Fruit fly (Drosophila melanogaster) whole organism, embryonic: ENCODE measurements around the gene mus302.
A peak's percentile ranks its signal among the peaks of the same experiment; 100 is the strongest.

Experiments used
- ATbp ChIP-seq: fragments of 200-800 bp; sonication (Bioruptor generic); optimal IDR thresholded peaks from 2 replicates; lab custom pipeline; 2017; ENCODE audit warnings: missing biosample characterization, mild to moderate bottlenecking, missing genetic modification characterization, missing genetic modification reagents
- Atf6 ChIP-seq: fragments of 200-800 bp; sonication (Bioruptor generic); IDR thresholded peaks from 2 replicates; pipeline ENCODE4 v1.3.6; 2022; ENCODE audit warnings: missing biosample characterization, missing genetic modification characterization
- CG11085 ChIP-seq: fragments of 200-800 bp; sonication (Bioruptor generic); IDR thresholded peaks from 2 replicates; pipeline ENCODE4 v1.3.6; 2022; ENCODE audit warnings: missing biosample characterization, missing genetic modification characterization
- CG11560 ChIP-seq: fragments of 200-800 bp; sonication (Bioruptor generic); IDR thresholded peaks from 3 replicates; pipeline ENCODE4 v1.3.6; 2022; ENCODE audit warnings: missing biosample characterization, missing genetic modification characterization
- CG13296 ChIP-seq: fragments of 200-800 bp; sonication (Bioruptor generic); optimal IDR thresholded peaks from 3 replicates; lab custom pipeline; 2018; ENCODE audit warnings: missing biosample characterization, mild to moderate bottlenecking, missing genetic modification characterization
- CG13624 ChIP-seq: fragments of 200-800 bp; sonication (Bioruptor generic); optimal IDR thresholded peaks from 2 replicates; lab custom pipeline; 2016; ENCODE audit warnings: missing biosample characterization, missing genetic modification characterization
- CG15269 ChIP-seq: fragments of 200-800 bp; sonication (Bioruptor generic); optimal IDR thresholded peaks from 2 replicates; lab custom pipeline; 2018; ENCODE audit warnings: missing biosample characterization, mild to moderate bottlenecking, missing genetic modification characterization, moderate library complexity
- CG17802 ChIP-seq: fragments of 200-800 bp; sonication (Bioruptor generic); optimal IDR thresholded peaks from 2 replicates; lab custom pipeline; 2018; ENCODE audit warnings: missing biosample characterization, mild to moderate bottlenecking, missing genetic modification characterization, moderate library complexity
- CG3065 ChIP-seq: fragments of 200-800 bp; sonication (Bioruptor generic); optimal IDR thresholded peaks from 2 replicates; lab custom pipeline; 2016; ENCODE audit warnings: missing biosample characterization, missing genetic modification characterization
- CG31388 ChIP-seq: fragments of 200-800 bp; sonication (Bioruptor generic); optimal IDR thresholded peaks from 2 replicates; lab custom pipeline; 2016; ENCODE audit warnings: missing biosample characterization, missing genetic modification characterization
- CG31441 ChIP-seq: fragments of 200-800 bp; sonication (Bioruptor generic); IDR thresholded peaks from 2 replicates; pipeline ENCODE4 v1.3.6; 2022; ENCODE audit warnings: missing biosample characterization, missing genetic modification characterization
- CG3407 ChIP-seq: fragments of 200-800 bp; sonication (Bioruptor generic); optimal IDR thresholded peaks from 2 replicates; lab custom pipeline; 2018; ENCODE audit warnings: missing biosample characterization, mild to moderate bottlenecking, missing genetic modification characterization
- CG34422 ChIP-seq: fragments of 200-800 bp; sonication (Bioruptor generic); IDR thresholded peaks from 3 replicates; pipeline ENCODE4 v1.3.6; 2022; ENCODE audit warnings: missing biosample characterization, missing genetic modification characterization
- CG3847 ChIP-seq: fragments of 200-800 bp; sonication (Bioruptor generic); IDR thresholded peaks from 2 replicates; pipeline ENCODE4 v1.3.6; 2022; ENCODE audit warnings: missing biosample characterization, missing genetic modification characterization
- CG4854 ChIP-seq: fragments of 200-800 bp; sonication (Bioruptor generic); optimal IDR thresholded peaks from 2 replicates; lab custom pipeline; 2016; ENCODE audit warnings: missing biosample characterization, missing genetic modification characterization, inconsistent platforms
- CG6272 ChIP-seq: fragments of 200-800 bp; sonication (Bioruptor generic); IDR thresholded peaks from 2 replicates; pipeline ENCODE4 v1.3.6; 2022; ENCODE audit warnings: missing biosample characterization, missing genetic modification characterization
- CG6654 ChIP-seq: fragments of 200-800 bp; sonication (Bioruptor generic); optimal IDR thresholded peaks from 2 replicates; lab custom pipeline; 2017; ENCODE audit warnings: missing biosample characterization, mild to moderate bottlenecking, missing genetic modification characterization
- CG7928 ChIP-seq: fragments of 200-800 bp; sonication (Bioruptor generic); optimal IDR thresholded peaks from 2 replicates; lab custom pipeline; 2017; ENCODE audit warnings: missing biosample characterization, mild to moderate bottlenecking, missing genetic modification characterization
- CG8281 ChIP-seq: fragments of 200-800 bp; sonication (Bioruptor generic); optimal IDR thresholded peaks from 2 replicates; lab custom pipeline; 2018; ENCODE audit warnings: missing biosample characterization, mild to moderate bottlenecking, missing genetic modification characterization, moderate library complexity
- CG8290 ChIP-seq, 3 experiments: fragments of 200-800 bp; sonication (Bioruptor generic); optimal IDR thresholded peaks; 2 replicates each; lab custom pipeline; 2016 to 2019; ENCODE audit warnings: missing biosample characterization in 3 of 3, missing genetic modification characterization in 3 of 3, mild to moderate bottlenecking in 2 of 3, moderate library complexity in 1 of 3
- CG8765 ChIP-seq: fragments of 200-800 bp; sonication (Bioruptor generic); IDR thresholded peaks from 2 replicates; pipeline ENCODE4 v1.3.6; 2022; ENCODE audit warnings: missing biosample characterization, missing genetic modification characterization
- CG8944 ChIP-seq: fragments of 200-800 bp; sonication (Bioruptor generic); optimal IDR thresholded peaks from 3 replicates; lab custom pipeline; 2016; ENCODE audit warnings: missing biosample characterization, missing genetic modification characterization
- CTCF ChIP-seq: fragments of 200-800 bp; sonication (Bioruptor generic); optimal IDR thresholded peaks from 2 replicates; lab custom pipeline; 2017; ENCODE audit warnings: missing biosample characterization, mild to moderate bottlenecking, missing genetic modification characterization, moderate library complexity
- CrebB ChIP-seq: fragments of 200-800 bp; sonication (Bioruptor generic); optimal IDR thresholded peaks from 3 replicates; lab custom pipeline; 2018; ENCODE audit warnings: missing biosample characterization, mild to moderate bottlenecking, missing genetic modification characterization
- D19B ChIP-seq: fragments of 200-800 bp; sonication (Bioruptor generic); optimal IDR thresholded peaks from 2 replicates; lab custom pipeline; 2017; ENCODE audit warnings: missing biosample characterization, mild to moderate bottlenecking, missing genetic modification characterization
- Dip3 ChIP-seq: fragments of 200-800 bp; sonication (Bioruptor generic); optimal IDR thresholded peaks from 3 replicates; lab custom pipeline; 2016; ENCODE audit warnings: missing biosample characterization, missing genetic modification characterization
- Dref ChIP-seq: fragments of 200-800 bp; sonication (Bioruptor generic); IDR thresholded peaks from 2 replicates; pipeline ENCODE4 v1.3.6; 2022; ENCODE audit warnings: missing biosample characterization, missing genetic modification characterization
- E2f1 ChIP-seq: fragments of 200-800 bp; sonication (Bioruptor generic); IDR thresholded peaks from 2 replicates; pipeline ENCODE4 v1.3.6; 2022; ENCODE audit warnings: missing biosample characterization, missing genetic modification characterization
- Hand ChIP-seq: fragments of 200-800 bp; sonication (Bioruptor generic); optimal IDR thresholded peaks from 2 replicates; lab custom pipeline; 2017; ENCODE audit warnings: mild to moderate bottlenecking, missing biosample characterization, missing genetic modification reagents, missing genetic modification characterization
- Mrtf ChIP-seq: fragments of 200-800 bp; sonication (Bioruptor generic); IDR thresholded peaks from 3 replicates; pipeline ENCODE4 v1.3.6; 2022; ENCODE audit warnings: missing biosample characterization, missing genetic modification characterization
- Poxn ChIP-seq: fragments of 200-800 bp; sonication (Bioruptor generic); IDR thresholded peaks from 2 replicates; pipeline ENCODE4 v1.3.6; 2022; ENCODE audit warnings: missing biosample characterization, missing genetic modification characterization
- Ptx1 ChIP-seq: fragments of 200-800 bp; sonication (Bioruptor generic); IDR thresholded peaks from 2 replicates; pipeline ENCODE4 v1.3.6; 2022; ENCODE audit warnings: missing biosample characterization, missing genetic modification characterization
- TFAM ChIP-seq: fragments of 200-800 bp; sonication (Bioruptor generic); optimal IDR thresholded peaks from 2 replicates; lab custom pipeline; 2017; ENCODE audit warnings: missing biosample characterization, missing genetic modification characterization, inconsistent platforms
- Vsx1 ChIP-seq: fragments of 200-800 bp; sonication (Bioruptor generic); optimal IDR thresholded peaks from 2 replicates; lab custom pipeline; 2017; ENCODE audit warnings: missing biosample characterization, mild to moderate bottlenecking, missing genetic modification characterization, missing genetic modification reagents
- bab2 ChIP-seq: fragments of 200-800 bp; sonication (Bioruptor generic); optimal IDR thresholded peaks from 2 replicates; lab custom pipeline; 2016; ENCODE audit warnings: missing biosample characterization, missing genetic modification characterization
- bbx ChIP-seq: fragments of 200-800 bp; sonication (Bioruptor generic); IDR thresholded peaks from 2 replicates; pipeline ENCODE4 v1.3.6; 2022; ENCODE audit warnings: missing biosample characterization, missing genetic modification characterization; ENCODE audit not compliant: partially characterized antibody
- bsh ChIP-seq, 2 experiments: fragments of 200-800 bp; sonication (Bioruptor generic); optimal IDR thresholded peaks; 2 replicates each; lab custom pipeline; 2017 to 2018; ENCODE audit warnings: mild to moderate bottlenecking in 2 of 2, missing biosample characterization in 2 of 2, missing genetic modification characterization in 2 of 2, moderate library complexity in 1 of 2
- cato ChIP-seq: fragments of 200-800 bp; sonication (Bioruptor generic); optimal IDR thresholded peaks from 2 replicates; lab custom pipeline; 2016; ENCODE audit warnings: missing biosample characterization, missing genetic modification characterization, borderline replicate concordance
- ci ChIP-seq: fragments of 200-800 bp; sonication (Bioruptor generic); IDR thresholded peaks from 3 replicates; pipeline ENCODE4 v1.3.6; 2022; ENCODE audit warnings: missing biosample characterization, missing genetic modification characterization
- disco-r ChIP-seq: fragments of 200-800 bp; sonication (Bioruptor generic); optimal IDR thresholded peaks from 2 replicates; lab custom pipeline; 2016; ENCODE audit warnings: missing biosample characterization, missing genetic modification characterization
- eyg ChIP-seq: fragments of 200-800 bp; sonication (Bioruptor generic); optimal IDR thresholded peaks from 3 replicates; lab custom pipeline; 2016; ENCODE audit warnings: missing biosample characterization, missing genetic modification characterization
- fd96Cb ChIP-seq: fragments of 200-800 bp; sonication (Bioruptor generic); optimal IDR thresholded peaks from 2 replicates; lab custom pipeline; 2018; ENCODE audit warnings: missing biosample characterization, mild to moderate bottlenecking, missing genetic modification characterization, moderate library complexity
- fu2 ChIP-seq: fragments of 200-800 bp; sonication (Bioruptor generic); optimal IDR thresholded peaks from 2 replicates; lab custom pipeline; 2016; ENCODE audit warnings: missing biosample characterization, missing genetic modification characterization
- gce ChIP-seq: fragments of 200-800 bp; sonication (Bioruptor generic); IDR thresholded peaks from 3 replicates; pipeline ENCODE4 v1.3.6; 2022; ENCODE audit warnings: missing biosample characterization, missing genetic modification characterization
- lmd ChIP-seq: fragments of 200-800 bp; sonication (Bioruptor generic); IDR thresholded peaks from 2 replicates; pipeline ENCODE4 v1.3.6; 2022; ENCODE audit warnings: missing biosample characterization, missing genetic modification characterization
- org-1 ChIP-seq: fragments of 200-800 bp; sonication (Bioruptor generic); optimal IDR thresholded peaks from 2 replicates; lab custom pipeline; 2017; ENCODE audit warnings: missing biosample characterization, missing genetic modification characterization
- p53 ChIP-seq: fragments of 200-800 bp; sonication (Bioruptor generic); optimal IDR thresholded peaks from 2 replicates; lab custom pipeline; 2016; ENCODE audit warnings: missing biosample characterization, missing genetic modification characterization
- peb ChIP-seq: fragments of 200-800 bp; sonication (Bioruptor generic); IDR thresholded peaks from 2 replicates; pipeline ENCODE4 v1.3.6; 2022; ENCODE audit warnings: missing biosample characterization, missing genetic modification characterization
- psq ChIP-seq: fragments of 200-800 bp; sonication (Bioruptor generic); optimal IDR thresholded peaks from 2 replicates; lab custom pipeline; 2017; ENCODE audit warnings: missing biosample characterization, missing genetic modification characterization
- repo ChIP-seq: fragments of 200-800 bp; sonication (Bioruptor generic); optimal IDR thresholded peaks from 2 replicates; lab custom pipeline; 2016; ENCODE audit warnings: missing biosample characterization, missing genetic modification characterization
- vnd ChIP-seq: fragments of 200-800 bp; sonication (Bioruptor generic); IDR thresholded peaks from 3 replicates; pipeline ENCODE4 v1.3.6; 2022; ENCODE audit warnings: missing biosample characterization, missing genetic modification characterization; ENCODE audit not compliant: partially characterized antibody

mus302 gene

dm6 chr3L:16768001-16768652, 11.4 kb downstream of the mus302 start (continued):
- TF ChIP-seq ci (0 out of 3 replicates have a peak, but pooled peaks have one; percentile 37), CG3407 (GFP tag; lab: Kevin White, UChicago) (no peak), ATbp (GFP tag; lab: Kevin White, UChicago) (no peak), CrebB (tag; lab: Kevin White, UChicago) (no peak), CG7928 (GFP tag; lab: Kevin White, UChicago) (no peak), CG6272 (GFP tag; lab: Robert Waterston, UW) (no peak), org-1 (peak; percentile 34), Mrtf (0 out of 3 replicates have a peak, but pooled peaks have one; percentile 43), CG3065 (no peak), bab2 (peak; percentile 23), p53 (no peak), Dip3 (no peak), fd96Cb (tag; lab: Kevin White, UChicago) (no peak), CTCF (no peak), CG4854 (GFP tag; lab: Kevin White, UChicago) (no peak), CG3847 (GFP tag; lab: Robert Waterston, UW) (no peak), eyg (GFP tag; lab: Kevin White, UChicago) (no peak), Ptx1 (peak; percentile 55), E2f1 (GFP tag; lab: Robert Waterston, UW) (no peak), disco-r (GFP tag; lab: Kevin White, UChicago) (no peak), Dref (GFP tag; lab: Robert Waterston, UW) (no peak), CG6654 (GFP tag; lab: Kevin White, UChicago) (no peak), CG13624 (GFP tag; lab: Kevin White, UChicago) (peak; percentile 6), lmd (peak; percentile 32; the same call in 1 of the 2 replicates), cato (GFP tag; lab: Kevin White, UChicago) (no peak), CG15269 (tag; lab: Kevin White, UChicago) (no peak), repo (GFP tag; lab: Kevin White, UChicago) (no peak), gce (GFP tag; lab: Robert Waterston, UW) (no peak), peb (GFP tag; lab: Robert Waterston, UW) (no peak), TFAM (no peak), CG8944 (no peak), CG31441 (GFP tag; lab: Robert Waterston, UW) (peak; percentile 44), CG31388 (GFP tag; lab: Kevin White, UChicago) (no peak), CG34422 (GFP tag; lab: Robert Waterston, UW) (no peak), CG13296 (GFP tag; lab: Kevin White, UChicago) (no peak), CG11085 (no peak), fu2 (no peak), CG8290 (GFP tag; optimal IDR thresholded peaks at IDR 0.05; lab: Kevin White, UChicago) (no peak), CG8290 (tag; optimal IDR thresholded peaks at IDR 0.05; lab: Kevin White, UChicago) (peak in 1 of 2 experiments; percentile 57), bsh (GFP tag; optimal IDR thresholded peaks at IDR 0.05; lab: Kevin White, UChicago) (peak in 1 of 2 experiments; percentile 46), Hand (no peak), CG8281 (tag; lab: Kevin White, UChicago) (peak; percentile 4), vnd (GFP tag; lab: Robert Waterston, UW) (no peak), Atf6 (GFP tag; lab: Robert Waterston, UW) (no peak), D19B (peak; percentile 82), CG8765 (GFP tag; lab: Robert Waterston, UW) (no peak), CG17802 (tag; lab: Kevin White, UChicago) (no peak), bbx (no peak), CG11560 (tag; lab: Robert Waterston, UW) (no peak), Poxn (no peak), Vsx1 (GFP tag; lab: Kevin White, UChicago) (no peak), psq (GFP tag; lab: Kevin White, UChicago) (no peak)
